Worm (Caenorhabditis elegans): ENCODE data around the gene hpo-7.
"Not testable (repeated sequence)": the region's sequence is repeated elsewhere in the genome, so short reads cannot be mapped to it uniquely, and the experiment has no call there.

Gene hpo-7

DNA sequence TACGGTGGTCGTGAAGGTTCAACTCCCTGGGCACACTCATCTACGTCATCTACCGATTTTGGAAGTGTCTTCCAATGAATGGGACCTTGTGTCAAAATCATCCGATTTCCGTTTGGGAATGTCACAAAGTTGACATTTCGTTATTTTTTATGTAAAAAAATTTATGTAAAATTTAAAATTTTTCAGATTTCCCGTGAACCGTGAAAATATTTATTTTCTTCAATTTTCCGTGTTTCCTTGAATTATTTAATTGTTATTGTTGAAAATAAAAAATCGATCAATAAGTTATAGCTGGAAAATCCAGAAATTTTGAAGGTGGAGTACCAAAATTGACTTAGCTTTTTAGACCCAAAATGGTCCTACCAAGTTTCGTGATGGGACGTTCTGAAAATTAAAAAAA lies at the start of gene hpo-7:
hpo-7 (minus strand) TSS at position 101 of the 400 bp plus-strand sequence.
- TF ChIP-seq F13C5.2 (tag; optimal IDR thresholded peaks at IDR 0.05) = no peak
- no peak for TF ChIP-seq tbx-11 (GFP tag; IDR thresholded peaks at IDR 0.05)
- TF ChIP-seq hnd-1 (tag; optimal IDR thresholded peaks at IDR 0.05) = no peak
- TF ChIP-seq ama-1 (optimal IDR thresholded peaks at IDR 0.05) = no peak

DNA sequence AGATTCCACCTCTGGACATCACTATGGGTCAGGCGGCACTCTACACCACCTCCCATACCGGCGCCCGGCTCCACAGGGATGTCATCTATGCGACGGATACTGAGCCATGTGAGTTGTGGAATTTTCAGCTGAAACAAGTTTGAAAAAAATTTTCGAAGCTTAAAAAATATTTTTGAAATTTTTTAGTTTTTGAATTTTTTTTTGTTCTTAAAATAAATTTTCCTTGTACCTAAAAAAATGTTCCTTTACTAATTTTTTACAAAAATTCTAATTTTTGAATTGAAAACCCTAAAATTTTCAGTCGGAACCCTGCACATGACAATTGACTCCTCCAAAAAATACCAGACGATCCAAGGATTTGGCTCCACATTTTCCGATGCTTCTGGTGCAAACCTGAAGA lies 42.2 kb upstream of the hpo-7 start:
- TF ChIP-seq flt-1 (GFP tag; IDR thresholded peaks at IDR 0.05) (no peak), tra-4 (tag; optimal IDR thresholded peaks at IDR 0.05) (no peak), hmg-4 (GFP tag; optimal IDR thresholded peaks at IDR 0.05) (no peak), tbx-37 (GFP tag; conservative IDR thresholded peaks at IDR 0.05) (no peak), B0310.2 (tag; optimal IDR thresholded peaks at IDR 0.05) (no peak), ceh-36 (tag; optimal IDR thresholded peaks at IDR 0.05) (no peak), ceh-13 (GFP tag; optimal IDR thresholded peaks at IDR 0.05) (no peak), F13C5.2 (tag; optimal IDR thresholded peaks at IDR 0.05) (no peak), ama-1 (optimal IDR thresholded peaks at IDR 0.05) (no peak), ets-7 (tag; optimal IDR thresholded peaks at IDR 0.05) (no peak), aly-1 (tag; optimal IDR thresholded peaks at IDR 0.05) (no peak), hmbx-1 (tag; optimal IDR thresholded peaks at IDR 0.05) (no peak), sea-1 (GFP tag; conservative IDR thresholded peaks at IDR 0.05) (no peak), tbx-11 (GFP tag; IDR thresholded peaks at IDR 0.05) (no peak), pes-1 (GFP tag; IDR thresholded peaks at IDR 0.05) (no peak), hnd-1 (tag; optimal IDR thresholded peaks at IDR 0.05) (no peak), scrt-1 (GFP tag; IDR thresholded peaks at IDR 0.05) (no peak)

DNA sequence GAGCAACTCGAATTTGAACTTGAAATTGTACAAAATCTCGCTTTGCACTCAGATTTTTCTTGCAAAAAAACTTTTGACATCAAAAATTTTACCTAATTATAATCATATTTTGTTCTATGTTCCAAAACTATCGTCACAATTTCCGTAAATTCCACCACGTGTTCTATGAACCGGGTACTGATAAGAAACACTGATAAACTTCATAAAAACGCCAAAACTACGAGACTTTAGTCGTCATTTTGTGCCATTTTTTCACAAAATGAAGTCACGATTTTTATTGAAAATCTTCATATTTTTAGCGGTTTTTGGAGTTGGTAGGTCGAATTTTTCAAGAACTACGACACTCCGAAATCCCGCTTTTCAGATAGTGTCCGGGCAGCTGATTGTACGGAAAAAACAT lies 41.2 kb upstream of the hpo-7 start, which contains the start of gene gba-1:
gba-1 (plus strand) TSS at position 54 of the 400 bp plus-strand sequence.
- TF ChIP-seq hnd-1 (tag; optimal IDR thresholded peaks at IDR 0.05) = no peak
- no peak for TF ChIP-seq F13C5.2 (tag; optimal IDR thresholded peaks at IDR 0.05)
- no peak for TF ChIP-seq pes-1 (GFP tag; IDR thresholded peaks at IDR 0.05)
- TF ChIP-seq ceh-36 (tag; optimal IDR thresholded peaks at IDR 0.05) = no peak

DNA sequence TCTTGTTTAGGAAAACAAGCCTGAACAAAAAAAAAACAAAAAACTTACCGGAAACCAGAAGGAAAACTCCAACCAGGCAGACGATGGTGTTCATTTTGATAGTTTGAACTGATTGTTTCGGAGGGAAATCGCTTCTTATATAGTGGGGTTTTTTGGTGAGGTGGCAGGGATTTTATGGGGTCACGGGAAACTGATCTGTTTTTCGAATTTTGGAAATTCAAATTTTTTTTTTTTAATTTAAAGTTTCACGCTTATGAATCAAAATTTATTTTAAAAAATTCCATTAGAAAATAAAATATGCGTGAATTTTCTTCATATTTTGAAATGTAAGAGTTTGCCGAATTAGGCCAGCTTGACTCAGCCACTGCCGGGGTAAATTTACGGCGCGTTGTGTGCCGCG lies 39.9 kb upstream of the hpo-7 start, which contains the start of gene C33C12.7:
C33C12.7 (minus strand) TSS at position 101 of the 400 bp plus-strand sequence.
- TF ChIP-seq tbx-11 (GFP tag; IDR thresholded peaks at IDR 0.05) (no peak), ceh-36 (tag; optimal IDR thresholded peaks at IDR 0.05) (no peak), flt-1 (GFP tag; IDR thresholded peaks at IDR 0.05) (no peak), sea-1 (GFP tag; conservative IDR thresholded peaks at IDR 0.05) (no peak), tbx-37 (GFP tag; conservative IDR thresholded peaks at IDR 0.05) (no peak), aly-1 (tag; optimal IDR thresholded peaks at IDR 0.05) (no peak), scrt-1 (GFP tag; IDR thresholded peaks at IDR 0.05) (no peak), ceh-13 (GFP tag; optimal IDR thresholded peaks at IDR 0.05) (no peak), B0310.2 (tag; optimal IDR thresholded peaks at IDR 0.05) (no peak)

ce11 chrII:2170085-2170484 lies 34.6 kb upstream of the hpo-7 start, which contains the start of gene C33C12.12:
Gene C33C12.12 (minus strand): TSS chrII:2170185.
- TF ChIP-seq hmbx-1 (tag; optimal IDR thresholded peaks at IDR 0.05) = no peak
- no peak for TF ChIP-seq aly-1 (tag; optimal IDR thresholded peaks at IDR 0.05)
- no peak for TF ChIP-seq ceh-13 (GFP tag; optimal IDR thresholded peaks at IDR 0.05)
- no peak for TF ChIP-seq hnd-1 (tag; optimal IDR thresholded peaks at IDR 0.05)
- TF ChIP-seq flt-1 (GFP tag; IDR thresholded peaks at IDR 0.05) = no peak
- no peak for TF ChIP-seq sea-1 (GFP tag; conservative IDR thresholded peaks at IDR 0.05)
- TF ChIP-seq hmg-4 (GFP tag; optimal IDR thresholded peaks at IDR 0.05) = no peak
- no peak for TF ChIP-seq ets-7 (tag; optimal IDR thresholded peaks at IDR 0.05)
- no peak for TF ChIP-seq F13C5.2 (tag; optimal IDR thresholded peaks at IDR 0.05)
- TF ChIP-seq B0310.2 (tag; optimal IDR thresholded peaks at IDR 0.05) = no peak
- no peak for TF ChIP-seq ceh-36 (tag; optimal IDR thresholded peaks at IDR 0.05)

DNA sequence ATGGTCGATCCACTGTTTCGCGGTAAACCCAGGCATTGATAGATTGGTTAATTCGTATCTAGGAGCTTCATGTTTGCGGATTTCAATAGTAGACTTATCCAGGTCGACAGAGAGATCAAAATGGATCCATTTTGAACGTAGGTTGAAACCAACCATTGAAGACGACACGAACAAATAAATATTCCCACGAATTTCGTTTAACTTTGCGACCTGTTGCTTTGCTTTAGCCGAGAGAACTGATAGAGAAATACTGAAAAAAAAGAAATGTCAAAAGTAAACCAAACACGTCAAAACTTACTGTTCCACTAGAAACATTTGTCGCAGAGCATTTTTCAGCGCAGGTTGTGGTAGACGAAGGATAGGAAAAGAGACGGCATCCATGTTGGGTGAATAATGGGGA lies 32.9 kb upstream of the hpo-7 start, which contains the start of gene fbxb-38:
fbxb-38 (minus strand) TSS at position 390 of the 400 bp plus-strand sequence.
- TF ChIP-seq flt-1 (GFP tag; IDR thresholded peaks at IDR 0.05) = no peak
- no peak for TF ChIP-seq tbx-11 (GFP tag; IDR thresholded peaks at IDR 0.05)

DNA sequence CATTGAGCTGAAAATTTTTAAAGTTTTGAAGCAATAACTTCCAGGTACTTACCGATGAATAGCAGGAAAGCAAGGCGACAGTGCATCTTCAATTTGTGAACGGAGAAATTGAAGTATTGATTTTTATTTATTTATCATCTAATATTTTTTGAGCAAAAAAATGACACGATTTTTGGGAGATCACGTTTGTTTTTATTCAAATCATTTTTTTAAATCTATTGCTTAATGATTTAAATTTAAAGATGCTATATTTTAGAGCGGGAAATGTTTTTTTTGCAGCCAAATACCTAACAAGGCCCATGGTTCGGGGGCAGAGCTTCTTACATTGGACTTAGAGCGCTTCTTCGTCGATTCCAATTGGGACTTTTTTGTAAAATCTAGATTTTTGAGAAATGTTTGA lies 30.9 kb upstream of the hpo-7 start, which contains the start of gene C33C12.4:
C33C12.4 (minus strand) TSS at position 101 of the 400 bp plus-strand sequence.
- TF ChIP-seq ceh-13 (GFP tag; optimal IDR thresholded peaks at IDR 0.05) (no peak), hnd-1 (tag; optimal IDR thresholded peaks at IDR 0.05) (no peak), tra-4 (tag; optimal IDR thresholded peaks at IDR 0.05) (no peak), B0310.2 (tag; optimal IDR thresholded peaks at IDR 0.05) (no peak), ama-1 (optimal IDR thresholded peaks at IDR 0.05) (no peak), tbx-11 (GFP tag; IDR thresholded peaks at IDR 0.05) (no peak), tbx-37 (GFP tag; conservative IDR thresholded peaks at IDR 0.05) (no peak), ceh-36 (tag; optimal IDR thresholded peaks at IDR 0.05) (no peak)

ce11 chrII:2163370-2163882 lies 27.9 kb upstream of the hpo-7 start, which contains the start of gene C33C12.11:
Gene C33C12.11 (minus strand): TSS chrII:2163832.
- TF ChIP-seq ceh-36 (tag; optimal IDR thresholded peaks at IDR 0.05); pes-1 (GFP tag; IDR thresholded peaks at IDR 0.05); tbx-11 (GFP tag; IDR thresholded peaks at IDR 0.05): not testable (repeated sequence)

- not testable (repeated sequence) for TF ChIP-seq B0310.2, ets-7, aly-1 (tag; optimal IDR thresholded peaks at IDR 0.05)
Measured at ce11 chrII:2153708-2154107, 18.2 kb upstream of the hpo-7 start, which contains the start of gene math-18. Gene math-18 (plus strand): TSS chrII:2154008.
